Worm (Caenorhabditis elegans) whole organism, L1 larva: ENCODE results near the gene C23H3.9.

Source experiments
- C04F5.9 ChIP-seq: sonication (generic microtip); optimal IDR thresholded peaks from 2 replicates; lab custom pipeline; 2016; ENCODE audit warnings: missing genetic modification characterization, missing compliant biosample characterization
- aly-2 ChIP-seq: fragments of 150-350 bp; optimal IDR thresholded peaks from 2 replicates; lab custom pipeline; 2014; ENCODE audit warnings: missing biosample characterization, missing genetic modification characterization
- ama-1 ChIP-seq: fragments of 150-350 bp; optimal IDR thresholded peaks from 2 replicates; lab custom pipeline; 2014
- ceh-63 ChIP-seq: fragments of 200-800 bp; sonication (Bioruptor generic); optimal IDR thresholded peaks from 2 replicates; lab custom pipeline; 2018; ENCODE audit warnings: mild to moderate bottlenecking, missing genetic modification characterization, missing compliant biosample characterization
- ceh-8 ChIP-seq: fragments of 200-800 bp; sonication (Bioruptor generic); optimal IDR thresholded peaks from 2 replicates; lab custom pipeline; 2018; ENCODE audit warnings: mild to moderate bottlenecking, missing genetic modification characterization, moderate library complexity, missing compliant biosample characterization
- ceh-90 ChIP-seq: sonication (generic microtip); optimal IDR thresholded peaks from 2 replicates; lab custom pipeline; 2016; ENCODE audit warnings: missing genetic modification characterization, missing compliant biosample characterization
- efl-1 ChIP-seq, 4 experiments: fragments of 150-350 bp; optimal IDR thresholded peaks in 3 of 4; peaks in 1 of 4; 1 replicate in 1 of 4; 2 replicates in 3 of 4; lab custom pipeline; 2014; ENCODE audit warnings: missing biosample characterization in 2 of 4, missing genetic modification characterization in 2 of 4, missing genetic modification reagents in 2 of 4
- efl-3 ChIP-seq: fragments of 200-800 bp; sonication (Bioruptor generic); optimal IDR thresholded peaks from 2 replicates; lab custom pipeline; 2018; ENCODE audit warnings: mild to moderate bottlenecking, missing genetic modification characterization, missing compliant biosample characterization
- egl-27 ChIP-seq, 2 experiments: fragments of 150-350 bp in 1 of 2; sonication (generic microtip); optimal IDR thresholded peaks; 3 replicates each; lab custom pipeline; 2017 to 2018; ENCODE audit warnings: missing biosample characterization in 2 of 2, missing genetic modification characterization in 2 of 2, missing genetic modification reagents in 2 of 2
- elt-2 ChIP-seq: sonication (generic microtip); optimal IDR thresholded peaks from 2 replicates; lab custom pipeline; 2016; ENCODE audit warnings: missing genetic modification characterization, mild to moderate bottlenecking, inconsistent platforms, missing compliant biosample characterization, missing genetic modification reagents
- elt-3 ChIP-seq, 6 experiments: fragments of 150-350 bp in 1 of 6; sonication (generic microtip); optimal IDR thresholded peaks; 2 replicates each; lab custom pipeline; 2017 to 2018; ENCODE audit warnings: missing biosample characterization in 6 of 6, missing genetic modification characterization in 6 of 6, inconsistent platforms in 1 of 6
- fkh-8 ChIP-seq: sonication (generic microtip); optimal IDR thresholded peaks from 2 replicates; lab custom pipeline; 2016; ENCODE audit warnings: mild to moderate bottlenecking, missing genetic modification characterization, missing compliant biosample characterization
- hlh-17 ChIP-seq: fragments of 200-800 bp; sonication (Bioruptor generic); optimal IDR thresholded peaks from 2 replicates; lab custom pipeline; 2018; ENCODE audit warnings: missing genetic modification characterization, mild to moderate bottlenecking, missing compliant biosample characterization, moderate library complexity, borderline replicate concordance
- hlh-4 ChIP-seq: sonication (generic microtip); optimal IDR thresholded peaks from 2 replicates; lab custom pipeline; 2016; ENCODE audit warnings: mild to moderate bottlenecking, missing genetic modification characterization, missing compliant biosample characterization
- hpl-2 ChIP-seq: fragments of 150-350 bp; optimal IDR thresholded peaks from 2 replicates; lab custom pipeline; 2014; ENCODE audit warnings: missing biosample characterization, missing genetic modification reagents, missing genetic modification characterization
- irx-1 ChIP-seq: sonication (generic microtip); optimal IDR thresholded peaks from 2 replicates; lab custom pipeline; 2016; ENCODE audit warnings: missing genetic modification characterization, missing compliant biosample characterization
- lin-13 ChIP-seq: fragments of 150-350 bp; optimal IDR thresholded peaks from 2 replicates; lab custom pipeline; 2014; ENCODE audit warnings: missing biosample characterization, missing genetic modification reagents, missing genetic modification characterization
- lin-15B ChIP-seq: fragments of 150-350 bp; sonication (generic microtip); optimal IDR thresholded peaks from 3 replicates; lab custom pipeline; 2014; ENCODE audit warnings: missing biosample characterization, missing genetic modification characterization
- lin-35 ChIP-seq, 2 experiments: fragments of 150-350 bp; optimal IDR thresholded peaks; 2 replicates each; lab custom pipeline; 2014; ENCODE audit warnings: missing biosample characterization in 2 of 2, missing genetic modification characterization in 2 of 2, missing genetic modification reagents in 2 of 2
- lin-39 ChIP-seq: fragments of 150-350 bp; optimal IDR thresholded peaks from 2 replicates; lab custom pipeline; 2014; ENCODE audit warnings: missing biosample characterization, missing genetic modification reagents, missing genetic modification characterization
- lir-3 ChIP-seq: sonication (generic microtip); optimal IDR thresholded peaks from 2 replicates; lab custom pipeline; 2016; ENCODE audit warnings: mild to moderate bottlenecking, missing genetic modification characterization, moderate library complexity, missing compliant biosample characterization; ENCODE audit not compliant: poor library complexity
- lsy-2 ChIP-seq, 2 experiments: fragments of 150-350 bp; optimal IDR thresholded peaks; 2 replicates each; lab custom pipeline; 2014; ENCODE audit warnings: missing biosample characterization in 2 of 2, missing genetic modification characterization in 2 of 2
- mab-9 ChIP-seq: fragments of 200-800 bp; sonication (Bioruptor generic); IDR thresholded peaks from 2 replicates; pipeline ENCODE4 v1.3.6; 2022; ENCODE audit warnings: missing genetic modification reagents, missing genetic modification characterization, missing compliant biosample characterization
- mef-2 ChIP-seq: fragments of 150-350 bp; optimal IDR thresholded peaks from 2 replicates; lab custom pipeline; 2014; ENCODE audit warnings: missing biosample characterization, missing genetic modification characterization
- mep-1 ChIP-seq: fragments of 150-350 bp; optimal IDR thresholded peaks from 2 replicates; lab custom pipeline; 2014; ENCODE audit warnings: missing biosample characterization, missing genetic modification characterization
- nhr-20 ChIP-seq: sonication (generic microtip); optimal IDR thresholded peaks from 2 replicates; lab custom pipeline; 2016; ENCODE audit warnings: mild to moderate bottlenecking, missing genetic modification characterization, missing compliant biosample characterization
- nhr-47 ChIP-seq: sonication (generic microtip); optimal IDR thresholded peaks from 2 replicates; lab custom pipeline; 2016; ENCODE audit warnings: mild to moderate bottlenecking, missing genetic modification characterization, moderate library complexity, missing compliant biosample characterization
- nhr-76 ChIP-seq: sonication (generic microtip); optimal IDR thresholded peaks from 2 replicates; lab custom pipeline; 2017; ENCODE audit warnings: missing biosample characterization, missing genetic modification characterization
- nhr-84 ChIP-seq: sonication (generic microtip); optimal IDR thresholded peaks from 2 replicates; lab custom pipeline; 2017; ENCODE audit warnings: missing biosample characterization, missing genetic modification characterization
- pax-3 ChIP-seq: fragments of 200-800 bp; sonication (Bioruptor generic); optimal IDR thresholded peaks from 2 replicates; lab custom pipeline; 2018; ENCODE audit warnings: mild to moderate bottlenecking, missing genetic modification characterization, moderate library complexity, missing compliant biosample characterization
- snpc-4 ChIP-seq: fragments of 150-350 bp; optimal IDR thresholded peaks from 2 replicates; lab custom pipeline; 2014; ENCODE audit warnings: missing biosample characterization, missing genetic modification characterization
- sox-4 ChIP-seq: sonication (generic microtip); optimal IDR thresholded peaks from 2 replicates; lab custom pipeline; 2016; ENCODE audit warnings: missing genetic modification characterization, missing compliant biosample characterization
- sptf-1 ChIP-seq: fragments of 150-350 bp; optimal IDR thresholded peaks from 2 replicates; lab custom pipeline; 2014; ENCODE audit warnings: missing biosample characterization, missing genetic modification characterization
- swsn-7 ChIP-seq: sonication (generic microtip); optimal IDR thresholded peaks from 2 replicates; lab custom pipeline; 2016; ENCODE audit warnings: missing genetic modification characterization, missing compliant biosample characterization
- unc-130 ChIP-seq: fragments of 150-350 bp; optimal IDR thresholded peaks from 2 replicates; lab custom pipeline; 2017; ENCODE audit warnings: missing biosample characterization, missing genetic modification characterization, inconsistent platforms
- unc-30 ChIP-seq: sonication (generic microtip); optimal IDR thresholded peaks from 2 replicates; lab custom pipeline; 2017; ENCODE audit warnings: missing biosample characterization, missing genetic modification characterization
- vab-15 ChIP-seq: sonication (generic microtip); optimal IDR thresholded peaks from 2 replicates; lab custom pipeline; 2017; ENCODE audit warnings: missing genotype, mild to moderate bottlenecking, missing genetic modification characterization, missing compliant biosample characterization
- zag-1 ChIP-seq: fragments of 150-350 bp; optimal IDR thresholded peaks from 2 replicates; lab custom pipeline; 2014; ENCODE audit warnings: missing biosample characterization, missing genetic modification characterization
- zip-4 ChIP-seq: fragments of 200-800 bp; sonication (Bioruptor generic); optimal IDR thresholded peaks from 2 replicates; lab custom pipeline; 2018; ENCODE audit warnings: mild to moderate bottlenecking, missing genetic modification characterization, moderate library complexity, missing compliant biosample characterization

C23H3.9 gene

DNA sequence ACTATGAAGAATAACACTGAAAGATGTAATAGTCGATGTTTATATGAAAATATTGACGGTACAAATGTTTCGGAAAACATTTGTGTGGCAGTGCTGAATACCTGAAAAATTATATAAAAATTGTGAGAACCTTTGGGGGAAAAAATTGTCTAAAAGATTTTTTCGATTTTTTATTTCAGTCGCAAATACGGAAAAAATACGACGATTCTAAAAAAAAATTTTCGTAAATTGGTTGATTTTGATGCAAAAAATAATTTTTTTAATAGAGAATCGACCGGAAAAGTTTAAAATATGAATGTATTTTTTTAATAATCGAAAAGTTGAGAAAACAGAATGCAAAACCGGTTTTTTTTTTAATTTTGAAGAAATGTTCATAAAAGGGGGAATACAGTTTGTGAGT lies 16.1 kb upstream of the C23H3.9 start, which contains the start of gene C50D2.7:
Gene C50D2.7 (minus strand): TSS at position 101 of the 400 bp plus-strand sequence.
- no peak for TF ChIP-seq lir-3 (tag; lab: Kevin White, UChicago)
- TF ChIP-seq aly-2 (tag; lab: Kevin White, UChicago): no peak
- TF ChIP-seq vab-15: no peak
- TF ChIP-seq zip-4 (GFP tag; lab: Kevin White, UChicago): no peak
- no peak for TF ChIP-seq nhr-84
- no peak for TF ChIP-seq elt-2
- TF ChIP-seq zag-1 (tag; lab: Kevin White, UChicago): no peak
- TF ChIP-seq lin-35 (GFP tag; optimal IDR thresholded peaks at IDR 0.05; lab: Kevin White, UChicago): no peak
- TF ChIP-seq mef-2: no peak
- TF ChIP-seq mep-1 (tag; lab: Kevin White, UChicago): no peak
- TF ChIP-seq sptf-1 (tag; lab: Kevin White, UChicago): no peak
- TF ChIP-seq C04F5.9 (tag; lab: Kevin White, UChicago): no peak
- TF ChIP-seq ceh-90: no peak
- no peak for TF ChIP-seq nhr-20
- TF ChIP-seq swsn-7 (tag; lab: Kevin White, UChicago): no peak
- TF ChIP-seq mab-9 (GFP tag; lab: Robert Waterston, UW): no peak
- no peak for TF ChIP-seq snpc-4
- no peak for TF ChIP-seq elt-3 (tag; optimal IDR thresholded peaks at IDR 0.05; lab: Kevin White, UChicago)

- TF ChIP-seq ceh-63: no peak
- no peak for TF ChIP-seq efl-3 (GFP tag; lab: Kevin White, UChicago)
- no peak for TF ChIP-seq unc-130
- TF ChIP-seq hlh-4 (tag; lab: Kevin White, UChicago): no peak
- TF ChIP-seq lsy-2 (tag; optimal IDR thresholded peaks at IDR 0.05; lab: Kevin White, UChicago): no peak
- TF ChIP-seq ama-1 (lab: Kevin White, UChicago): no peak
- TF ChIP-seq C04F5.9 (tag; lab: Kevin White, UChicago): no peak
- TF ChIP-seq unc-30 (tag; lab: Kevin White, UChicago): no peak
- no peak for TF ChIP-seq hlh-17 (GFP tag; lab: Kevin White, UChicago)
These were observed 12.4 kb upstream of the C23H3.9 start, which contains the start of gene mcat-1 for ce11 chrII:91419-91818. TSS of gene mcat-1 (minus strand) at chrII:91519.

DNA sequence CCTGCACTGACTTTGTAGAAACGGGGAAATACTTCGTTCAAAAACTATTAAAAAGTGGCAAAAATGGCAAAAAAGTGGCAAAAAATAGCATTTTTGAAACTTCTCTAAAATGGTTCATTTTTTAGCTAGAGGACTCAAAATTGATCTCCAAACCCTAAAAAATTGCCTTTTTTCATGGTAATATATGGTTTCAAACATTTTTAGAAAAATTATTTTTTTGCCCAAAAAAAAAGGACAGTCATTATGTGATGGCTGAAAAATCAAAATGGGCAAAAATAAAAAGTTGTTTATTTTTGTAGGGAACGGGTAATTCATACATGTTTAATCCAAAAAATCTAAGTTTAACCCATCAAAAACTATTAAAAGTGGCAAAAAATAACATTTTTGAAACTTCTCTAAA lies 8.9 kb upstream of the C23H3.9 start:
- TF ChIP-seq lin-39 (no peak), fkh-8 (no peak), nhr-76 (tag; lab: Kevin White, UChicago) (no peak), sox-4 (tag; lab: Kevin White, UChicago) (no peak), lin-15B (tag; lab: Kevin White, UChicago) (no peak), efl-1 (optimal IDR thresholded peaks at IDR 0.05; lab: Kevin White, UChicago) (no peak), efl-1 (GFP tag; optimal IDR thresholded peaks at IDR 0.05 in 1 of 2; lab: Kevin White, UChicago) (no peak), ceh-63 (no peak), lin-13 (no peak), nhr-84 (no peak), egl-27 (tag; optimal IDR thresholded peaks at IDR 0.05; lab: Kevin White, UChicago) (no peak), hpl-2 (no peak), aly-2 (tag; lab: Kevin White, UChicago) (no peak), nhr-47 (tag; lab: Kevin White, UChicago) (no peak), ceh-8 (no peak), pax-3 (no peak), irx-1 (tag; lab: Kevin White, UChicago) (no peak), ama-1 (lab: Kevin White, UChicago) (no peak), mep-1 (tag; lab: Kevin White, UChicago) (no peak)
